Worm (Caenorhabditis elegans) whole organism, L4/young adult: ENCODE results near the gene dhrs-4.

ENCODE experiments used
- W03F9.2 ChIP-seq: fragments of 150-350 bp; optimal IDR thresholded peaks from 2 replicates; lab custom pipeline; 2014; ENCODE audit warnings: missing biosample characterization, missing genetic modification characterization
- dao-5 ChIP-seq: sonication (generic microtip); optimal IDR thresholded peaks from 2 replicates; lab custom pipeline; 2016; ENCODE audit warnings: missing genotype, missing genetic modification characterization, moderate library complexity, missing compliant biosample characterization
- him-1 ChIP-seq: sonication (generic microtip); optimal IDR thresholded peaks from 2 replicates; lab custom pipeline; 2016; ENCODE audit warnings: missing genotype, missing genetic modification reagents, missing genetic modification characterization, missing compliant biosample characterization

dhrs-4 gene

DNA sequence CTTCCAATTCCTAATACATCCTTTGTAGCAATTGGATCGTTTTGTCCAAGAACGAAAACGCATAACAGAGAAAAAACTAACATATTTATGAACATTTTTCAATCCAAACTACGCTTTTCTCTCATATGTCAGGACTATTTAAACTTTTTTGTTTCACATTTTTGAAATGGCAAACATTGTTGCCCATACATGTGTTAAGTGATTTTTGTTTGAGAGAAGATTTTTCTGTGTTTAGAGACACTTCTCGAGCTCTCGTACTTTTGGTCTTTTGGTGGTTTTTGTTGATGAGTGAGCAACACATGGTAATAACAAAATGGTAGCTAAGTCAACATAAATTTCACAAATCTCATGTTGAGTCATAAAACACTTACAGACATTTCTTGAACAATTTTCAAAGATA lies 17.3 kb upstream of the dhrs-4 start, which contains the start of gene ttr-28:
Gene ttr-28 (minus strand): TSS at position 101 of the 400 bp plus-strand sequence.
- no peak for TF ChIP-seq W03F9.2 (tag; lab: Kevin White, UChicago)
- no peak for TF ChIP-seq dao-5
- TF ChIP-seq him-1 (tag; lab: Kevin White, UChicago): no peak

ce11 chrV:12906732-12907131 lies 15.7 kb upstream of the dhrs-4 start, which contains the start of gene ttr-29:
Gene ttr-29 (minus strand): TSS chrV:12906832.
- TF ChIP-seq him-1 (tag; lab: Kevin White, UChicago): no peak
- no peak for TF ChIP-seq W03F9.2 (tag; lab: Kevin White, UChicago)
- no peak for TF ChIP-seq dao-5

DNA sequence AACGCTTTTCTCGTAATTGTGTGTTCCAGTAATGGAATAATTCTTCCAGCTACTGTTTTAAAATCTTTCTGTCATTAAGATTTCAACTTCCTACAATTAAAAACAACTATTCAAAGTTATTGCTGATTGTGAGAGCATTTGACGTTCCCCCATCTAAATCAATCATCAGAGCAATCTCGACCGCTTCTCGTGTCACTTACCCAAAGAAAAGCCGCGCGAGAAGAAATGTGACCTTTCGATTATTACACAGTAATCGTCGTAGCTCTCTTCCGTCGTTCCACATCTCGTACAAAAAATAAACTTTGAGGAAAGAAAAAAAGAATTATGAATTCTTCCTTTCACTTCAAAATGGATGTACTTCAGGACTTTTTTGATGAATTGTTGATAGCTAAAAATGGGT lies 15.0 kb upstream of the dhrs-4 start:
- TF ChIP-seq W03F9.2 (tag; lab: Kevin White, UChicago) (no peak), dao-5 (no peak), him-1 (tag; lab: Kevin White, UChicago) (no peak)

ce11 chrV:12908614-12909013 lies 13.8 kb upstream of the dhrs-4 start:
- no peak for TF ChIP-seq W03F9.2 (tag; lab: Kevin White, UChicago)
- no peak for TF ChIP-seq dao-5
- no peak for TF ChIP-seq him-1 (tag; lab: Kevin White, UChicago)

DNA sequence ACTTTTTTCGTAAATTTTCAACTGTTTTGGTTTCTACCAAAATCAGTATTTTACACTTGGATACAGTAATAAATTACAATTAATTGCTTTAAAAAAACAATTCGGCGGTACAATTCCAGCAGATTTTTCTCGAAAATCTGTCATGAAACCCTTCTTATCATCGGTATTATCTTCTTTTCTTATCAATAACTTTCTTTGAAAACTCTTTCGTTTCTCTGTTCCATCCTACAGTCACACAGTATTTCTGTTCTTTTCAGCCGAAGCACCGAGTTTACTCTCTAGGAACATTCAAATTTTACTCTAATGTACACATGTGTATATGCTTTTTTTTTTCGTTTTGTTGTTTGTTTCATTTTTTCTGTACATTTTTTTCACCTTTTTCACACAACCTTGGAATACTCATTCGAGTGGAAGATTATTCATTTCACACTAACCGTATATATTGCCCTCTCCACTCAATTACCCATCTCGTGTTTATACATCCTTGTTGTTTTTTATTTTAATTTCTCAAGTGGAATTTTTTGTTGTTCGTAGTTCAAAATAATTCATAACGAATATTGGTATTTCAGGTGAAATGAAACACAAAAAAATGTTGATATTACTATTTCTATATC lies 12.8 kb upstream of the dhrs-4 start, which contains the start of gene nid-1:
Gene nid-1 (plus strand): TSS at position 564 of the 614 bp plus-strand sequence.
- peak; percentile 40 for TF ChIP-seq W03F9.2 (tag; lab: Kevin White, UChicago)
- TF ChIP-seq dao-5: no peak

DNA sequence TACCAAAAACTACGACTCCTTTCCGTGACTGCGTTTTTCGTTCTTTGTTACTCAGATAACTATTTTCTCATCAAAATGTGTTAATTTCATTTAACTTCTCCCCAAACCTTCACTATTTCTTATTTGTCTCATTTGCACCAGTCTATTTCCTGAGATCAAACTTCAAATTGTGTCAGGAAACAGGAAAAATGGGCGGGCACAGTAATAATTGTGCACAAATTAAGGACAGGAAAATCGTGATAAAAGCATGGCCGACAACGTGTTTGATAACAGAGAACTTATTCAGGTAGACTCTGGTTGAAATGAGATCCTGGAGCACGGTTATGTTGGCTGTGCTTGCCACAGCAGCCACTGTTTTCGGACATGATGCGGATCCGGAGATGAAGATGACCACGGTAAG lies 2.7 kb upstream of the dhrs-4 start, which contains the start of gene lipl-1:
Gene lipl-1 (plus strand): TSS at position 282 of the 400 bp plus-strand sequence.
- TF ChIP-seq W03F9.2 (tag; lab: Kevin White, UChicago) (no peak), him-1 (tag; lab: Kevin White, UChicago) (no peak), dao-5 (no peak)

DNA sequence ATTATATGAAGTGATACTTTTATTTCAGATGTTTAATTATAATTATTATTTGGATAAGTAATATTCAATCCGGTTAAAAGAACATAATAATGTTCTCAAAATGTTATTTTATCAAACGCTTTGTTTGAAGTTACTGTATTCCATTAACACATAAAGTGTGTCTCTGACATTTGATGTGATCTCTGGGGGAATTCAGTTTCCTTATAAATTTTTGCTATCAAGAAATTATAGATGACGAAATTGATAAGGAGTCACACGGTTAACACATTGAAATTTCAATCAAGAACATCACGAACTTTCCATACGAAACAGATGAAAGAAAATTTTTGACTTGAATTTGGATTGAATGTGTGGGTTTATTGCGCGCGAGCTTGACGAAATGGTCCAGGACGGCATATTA lies 728 bp upstream of the dhrs-4 start:
- TF ChIP-seq dao-5: no peak
- TF ChIP-seq him-1 (tag; lab: Kevin White, UChicago): no peak
- no peak for TF ChIP-seq W03F9.2 (tag; lab: Kevin White, UChicago)

- TF ChIP-seq W03F9.2 (tag; lab: Kevin White, UChicago) (no peak), dao-5 (no peak), him-1 (tag; lab: Kevin White, UChicago) (no peak)
Observed at ce11 chrV:12924128-12924527, 1.7 kb downstream of the dhrs-4 start, which contains the start of gene pqn-67. Gene pqn-67 (plus strand): TSS chrV:12924428.

ce11 chrV:12928929-12929532 lies 6.6 kb downstream of the dhrs-4 start, which contains the start of gene T16G1.2:
Gene T16G1.2 (plus strand): TSS chrV:12929482.
- TF ChIP-seq him-1 (tag; lab: Kevin White, UChicago): no peak
- no peak for TF ChIP-seq W03F9.2 (tag; lab: Kevin White, UChicago)

DNA sequence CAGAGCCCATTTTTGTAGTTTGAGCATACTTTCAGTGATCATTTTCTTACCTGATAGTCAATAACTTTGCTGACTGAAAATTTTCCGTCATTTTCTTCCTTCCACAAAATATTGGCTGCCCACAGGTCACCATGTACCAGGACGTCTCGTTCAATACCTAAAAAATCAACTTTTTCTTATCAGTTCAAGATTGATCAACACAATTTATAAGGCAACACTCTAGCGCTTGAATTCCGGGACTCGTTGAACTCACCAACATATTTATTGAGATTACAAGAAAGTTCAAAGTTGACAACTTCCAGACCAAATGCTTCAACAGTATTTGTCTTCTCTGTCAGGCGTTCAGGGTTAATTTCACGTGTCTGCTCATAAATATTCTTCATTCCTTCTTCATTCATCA lies 11.2 kb downstream of the dhrs-4 start:
- no peak for TF ChIP-seq W03F9.2 (tag; lab: Kevin White, UChicago)
- TF ChIP-seq dao-5: no peak
- no peak for TF ChIP-seq him-1 (tag; lab: Kevin White, UChicago)

DNA sequence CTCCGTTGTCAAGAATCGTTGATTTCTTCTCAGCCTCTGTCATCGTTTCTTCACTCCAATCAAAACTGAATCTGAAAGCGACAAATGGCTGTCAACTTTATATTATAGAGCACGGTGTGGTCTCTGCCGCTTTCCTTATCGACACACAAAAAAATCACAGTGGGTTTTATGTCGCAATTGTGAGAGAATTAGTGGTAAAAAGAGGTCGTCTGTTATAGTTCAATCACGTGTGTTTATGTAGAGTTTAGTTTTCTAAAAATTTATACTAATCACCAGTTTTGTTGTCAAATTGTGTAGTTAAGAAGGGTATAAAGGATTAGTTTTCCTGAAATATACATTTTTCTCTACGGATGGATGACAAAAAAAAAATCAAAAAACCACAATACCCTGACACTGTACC lies 12.6 kb downstream of the dhrs-4 start, which contains the start of gene T16G1.7:
Gene T16G1.7 (minus strand): TSS at position 137 of the 400 bp plus-strand sequence.
- TF ChIP-seq him-1 (tag; lab: Kevin White, UChicago) (no peak), dao-5 (no peak), W03F9.2 (tag; lab: Kevin White, UChicago) (no peak)

DNA sequence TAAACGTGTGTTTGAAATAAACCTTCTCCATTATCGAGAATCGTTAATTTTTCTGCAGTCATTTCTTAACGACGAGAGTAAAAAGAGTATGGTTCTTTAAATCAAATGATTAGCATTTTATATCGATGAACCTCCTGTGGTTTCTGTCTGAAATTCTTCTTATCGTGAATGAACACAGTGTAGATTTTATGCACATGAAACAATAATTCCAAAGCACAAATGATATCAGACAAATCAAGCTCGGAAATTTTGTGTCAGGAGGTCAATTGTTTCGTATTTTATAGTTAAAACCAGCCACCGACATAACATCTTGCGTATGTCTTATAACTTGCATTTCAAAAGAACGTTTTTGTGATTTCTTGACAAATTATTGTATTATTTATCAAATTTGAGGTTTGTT lies 14.7 kb downstream of the dhrs-4 start, which contains the start of gene T16G1.6:
Gene T16G1.6 (minus strand): TSS at position 77 of the 400 bp plus-strand sequence.
- no peak for TF ChIP-seq W03F9.2 (tag; lab: Kevin White, UChicago)
- no peak for TF ChIP-seq him-1 (tag; lab: Kevin White, UChicago)
- TF ChIP-seq dao-5: no peak

ce11 chrV:12939434-12939833 lies 17.0 kb downstream of the dhrs-4 start, which contains the start of gene T16G1.5:
Gene T16G1.5 (minus strand): TSS chrV:12939552.
- TF ChIP-seq him-1 (tag; lab: Kevin White, UChicago) (no peak), W03F9.2 (tag; lab: Kevin White, UChicago) (no peak), dao-5 (no peak)

DNA sequence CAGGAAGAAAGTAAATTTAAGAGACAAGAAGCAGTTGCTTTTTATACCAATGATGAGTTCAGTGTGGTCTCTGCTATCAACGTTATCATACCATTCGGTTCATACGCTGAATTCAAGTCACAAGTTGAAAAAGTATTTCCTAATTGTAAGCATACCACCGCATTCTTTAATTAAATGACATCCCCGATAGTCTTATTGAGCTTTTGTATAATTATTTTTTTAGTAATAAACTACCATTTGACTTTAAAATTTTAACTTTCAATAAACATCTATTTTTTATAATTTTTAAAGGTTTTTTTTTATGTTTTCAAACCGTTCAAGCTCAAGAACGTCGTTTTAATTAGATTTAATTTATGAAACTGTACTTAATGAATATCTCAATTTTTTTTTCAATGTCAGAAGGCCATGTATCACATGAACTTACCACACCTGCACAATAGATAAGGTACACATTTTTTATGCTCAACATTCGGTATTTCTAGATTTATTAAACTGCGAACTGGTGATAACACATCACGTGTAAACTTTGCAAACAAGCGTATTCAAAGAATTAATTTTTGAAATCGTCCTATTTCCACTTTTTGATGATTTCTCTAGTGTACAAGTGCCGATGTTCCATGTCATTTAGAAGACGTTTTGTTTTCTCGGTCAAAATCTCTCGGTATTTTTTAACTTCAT lies 19.5 kb downstream of the dhrs-4 start, which contains the start of gene T16G1.4:
Gene T16G1.4 (minus strand): TSS at position 51 of the 678 bp plus-strand sequence.
- TF ChIP-seq him-1 (tag; lab: Kevin White, UChicago): no peak
- no peak for TF ChIP-seq dao-5
- no peak for TF ChIP-seq W03F9.2 (tag; lab: Kevin White, UChicago)
